Worm (Caenorhabditis elegans) whole organism, L4/young adult: ENCODE measurements around the gene nlp-58.

Experiments
- W03F9.2 ChIP-seq: fragments of 150-350 bp; optimal IDR thresholded peaks from 2 replicates; lab custom pipeline; 2014; ENCODE audit warnings: missing biosample characterization, missing genetic modification characterization
- him-1 ChIP-seq: sonication (generic microtip); optimal IDR thresholded peaks from 2 replicates; lab custom pipeline; 2016; ENCODE audit warnings: missing genotype, missing genetic modification reagents, missing genetic modification characterization, missing compliant biosample characterization

DNA sequence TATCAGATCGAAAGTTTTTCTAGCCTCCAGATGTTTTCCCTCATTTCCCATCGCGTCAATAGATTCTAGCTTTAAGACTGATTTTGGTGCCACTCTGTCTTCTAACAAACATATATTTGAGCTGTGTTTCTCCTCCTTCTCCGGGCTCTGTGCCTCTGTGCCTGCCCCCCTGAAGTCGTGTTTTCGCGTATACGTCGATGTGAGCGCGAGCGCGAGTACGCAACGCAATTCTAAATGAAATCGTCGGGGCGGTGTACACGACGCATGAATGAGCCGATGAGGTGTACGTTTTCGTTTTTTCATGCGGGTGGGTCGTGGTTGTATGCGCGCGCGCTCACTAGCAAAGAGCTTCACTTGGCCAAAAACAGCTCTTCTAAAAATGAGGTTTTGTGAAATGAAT lies 17.2 kb upstream of the nlp-58 start:
- peak; percentile 24 for TF ChIP-seq him-1
- TF ChIP-seq W03F9.2 (tag; lab: Kevin White, UChicago) = no peak
